Fruit fly (Drosophila melanogaster): ENCODE measurements around the gene CG43342.
A peak's percentile ranks its signal among the peaks of the same experiment; 100 is the strongest.

Gene CG43342

DNA sequence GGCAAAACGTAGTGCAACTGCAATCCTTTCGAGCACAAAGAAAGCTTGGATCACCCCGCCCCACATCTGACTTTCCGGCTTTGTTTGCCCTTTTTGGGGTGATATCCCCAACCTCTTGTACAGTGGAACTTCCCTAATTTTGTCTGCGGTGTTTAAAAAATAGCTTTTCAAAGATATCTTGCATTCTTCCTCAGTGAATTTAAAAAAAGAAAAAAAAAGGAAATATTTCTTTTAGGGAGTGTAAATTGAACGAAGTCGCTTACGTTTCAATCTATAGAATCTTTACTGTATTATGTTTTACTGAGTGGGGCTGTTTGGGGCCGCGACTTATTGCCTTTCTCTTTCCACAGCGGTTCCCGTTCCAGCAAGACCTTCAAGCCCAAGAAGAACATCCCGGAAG, 40.5 kb downstream of the CG43342 start (continued):
- TF ChIP-seq Ada2b (GFP tag; IDR thresholded peaks at IDR 0.05) (peak; percentile 84), CG12942 (GFP tag; optimal IDR thresholded peaks at IDR 0.05) (no peak), CG9817 (tag; optimal IDR thresholded peaks at IDR 0.05) (peak; percentile 75), CG3065 (GFP tag; optimal IDR thresholded peaks at IDR 0.05) (no peak), rib (GFP tag; IDR thresholded peaks at IDR 0.05) (peak; percentile 62; the same call in 1 of the 2 replicates), HLHmδ (GFP tag; optimal IDR thresholded peaks at IDR 0.05) (no peak), CG17829 (tag; optimal IDR thresholded peaks at IDR 0.05) (peak; percentile 41), Eip74EF (GFP tag; optimal IDR thresholded peaks at IDR 0.05) (peak in 1 of 2 experiments; percentile 40), Xrp1 (GFP tag; IDR thresholded peaks at IDR 0.05) (peak; percentile 78), Dad (GFP tag; optimal IDR thresholded peaks at IDR 0.05) (no peak), CG17186 (GFP tag; optimal IDR thresholded peaks at IDR 0.05) (no peak), fd3F (GFP tag; optimal IDR thresholded peaks at IDR 0.05) (peak; percentile 67), CG7357 (GFP tag; IDR thresholded peaks at IDR 0.05) (0 out of 3 replicates have a peak, but pooled peaks have one; percentile 46), kay (GFP tag; optimal IDR thresholded peaks at IDR 0.05) (peak; percentile 26), croc (GFP tag; conservative IDR thresholded peaks at IDR 0.05) (peak; percentile 32; the same call in 2 of the 3 replicates), bbx (GFP tag; IDR thresholded peaks at IDR 0.05; ENCODE audit: partially characterized antibody) (no peak), pan (optimal IDR thresholded peaks at IDR 0.05) (no peak), pan (GFP tag; optimal IDR thresholded peaks at IDR 0.05 in 1 of 2, IDR thresholded peaks at IDR 0.05 in 1 of 2) (peak in 1 of 2 experiments; percentile 86), Awh (GFP tag; IDR thresholded peaks at IDR 0.05) (0 out of 2 replicates have a peak, but pooled peaks have one; percentile 50), CG1529 (GFP tag; optimal IDR thresholded peaks at IDR 0.05) (peak; percentile 3), CG18262 (tag; optimal IDR thresholded peaks at IDR 0.05) (peak; percentile 59), CG4730 (GFP tag; IDR thresholded peaks at IDR 0.05) (peak; percentile 48), ranshi (GFP tag; IDR thresholded peaks at IDR 0.05) (peak; percentile 82), Hr51 (GFP tag; optimal IDR thresholded peaks at IDR 0.05) (no peak), CG13424 (tag; optimal IDR thresholded peaks at IDR 0.05) (peak; percentile 66), insv (GFP tag; optimal IDR thresholded peaks at IDR 0.05) (no peak), gsb-n (tag; optimal IDR thresholded peaks at IDR 0.05) (no peak), Adf1 (GFP tag; IDR thresholded peaks at IDR 0.05) (peak; percentile 40), CG17359 (tag; optimal IDR thresholded peaks at IDR 0.05) (peak; percentile 65), unpg (GFP tag; optimal IDR thresholded peaks at IDR 0.05) (peak; percentile 73), bcd (GFP tag; optimal IDR thresholded peaks at IDR 0.05) (peak; percentile 31), Fer3 (tag; optimal IDR thresholded peaks at IDR 0.05) (peak; percentile 69), toy (GFP tag; IDR thresholded peaks at IDR 0.05) (no peak), Pdp1 (GFP tag; optimal IDR thresholded peaks at IDR 0.05) (peak; percentile 67 to 75), peb (GFP tag; IDR thresholded peaks at IDR 0.05) (no peak), mam (GFP tag; optimal IDR thresholded peaks at IDR 0.05) (peak; percentile 74), cwo (GFP tag; optimal IDR thresholded peaks at IDR 0.05) (peak; percentile 37), amos (GFP tag; IDR thresholded peaks at IDR 0.05; ENCODE audit: partially characterized antibody) (no peak), cas (GFP tag; IDR thresholded peaks at IDR 0.05) (no peak), CG8388 (GFP tag; optimal IDR thresholded peaks at IDR 0.05) (peak; percentile 32), HLH54F (GFP tag; optimal IDR thresholded peaks at IDR 0.05) (peak; percentile 27), jing (GFP tag; optimal IDR thresholded peaks at IDR 0.05) (no peak), da (GFP tag; optimal IDR thresholded peaks at IDR 0.05) (no peak), Atf-2 (GFP tag; optimal IDR thresholded peaks at IDR 0.05) (peak; percentile 27), fu2 (GFP tag; optimal IDR thresholded peaks at IDR 0.05) (peak; percentile 18), CG13624 (GFP tag; optimal IDR thresholded peaks at IDR 0.05) (peak; percentile 6), nom (GFP tag; optimal IDR thresholded peaks at IDR 0.05) (peak; percentile 21), esg (GFP tag; conservative IDR thresholded peaks at IDR 0.05) (peak; percentile 67), tgo (GFP tag; IDR thresholded peaks at IDR 0.05) (peak; percentile 75), abd-A (tag; optimal IDR thresholded peaks at IDR 0.05) (no peak)
